ENCODE assay signal across 1 fruit fly cellular context in the genomic region with DNA sequence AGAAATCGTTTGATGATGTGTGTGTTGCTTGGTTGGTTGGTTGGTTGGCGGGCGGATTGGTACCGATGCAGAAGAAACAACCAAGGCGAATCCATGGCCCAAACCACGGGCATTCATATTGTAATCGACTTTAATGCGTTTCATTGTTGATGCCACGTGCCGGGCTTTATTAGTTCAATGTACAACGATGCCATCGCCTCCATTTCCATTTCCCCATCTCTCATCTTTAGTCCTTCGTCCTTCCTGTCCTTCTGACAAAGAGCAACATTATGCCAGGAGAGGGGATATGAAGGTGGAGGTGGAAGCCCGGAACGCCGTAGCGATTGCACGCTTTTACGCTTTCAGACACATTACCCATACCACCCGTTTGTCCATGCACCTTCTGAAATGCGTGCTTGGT.
TF ChIP-seq lines count a peak whose summit lies in the region.

No protein-coding gene starts in this region.

TF ChIP-seq in whole organism, embryonic, 481 proteins besides CTCF, POLR2A, EP300 and RAD21 (continued from another document):
- peak; percentile 8 for TF ChIP-seq CG10543 (GFP tag; optimal IDR thresholded peaks at IDR 0.05; lab: Kevin White, UChicago)
- TF ChIP-seq Hey (tag; optimal IDR thresholded peaks at IDR 0.05; lab: Kevin White, UChicago): peak; percentile 99
- no peak for TF ChIP-seq gem (tag; optimal IDR thresholded peaks at IDR 0.05; lab: Kevin White, UChicago)
- TF ChIP-seq HLHmδ (GFP tag; optimal IDR thresholded peaks at IDR 0.05; lab: Kevin White, UChicago): no peak
- no peak for TF ChIP-seq toy (GFP tag; IDR thresholded peaks at IDR 0.05; lab: Robert Waterston, UW)
- TF ChIP-seq vvl (GFP tag; IDR thresholded peaks at IDR 0.05; lab: Robert Waterston, UW): no peak
- no peak for TF ChIP-seq CG32772 (GFP tag; IDR thresholded peaks at IDR 0.05; lab: Robert Waterston, UW)
- no peak for TF ChIP-seq dpn (GFP tag; optimal IDR thresholded peaks at IDR 0.05; lab: Kevin White, UChicago)
- TF ChIP-seq Hr51 (GFP tag; optimal IDR thresholded peaks at IDR 0.05; lab: Kevin White, UChicago): no peak
- TF ChIP-seq knrl (GFP tag; IDR thresholded peaks at IDR 0.05; lab: Robert Waterston, UW; ENCODE audit: partially characterized antibody): no peak
- TF ChIP-seq stc (GFP tag; IDR thresholded peaks at IDR 0.05; lab: Robert Waterston, UW): no peak
- TF ChIP-seq CG1832 (GFP tag; optimal IDR thresholded peaks at IDR 0.05; lab: Kevin White, UChicago): no peak
- peak; percentile 74 for TF ChIP-seq abd-A (tag; optimal IDR thresholded peaks at IDR 0.05; lab: Kevin White, UChicago)
- TF ChIP-seq zen2 (GFP tag; IDR thresholded peaks at IDR 0.05; lab: Robert Waterston, UW; ENCODE audit: partially characterized antibody): no peak
- no peak for TF ChIP-seq CG31441 (GFP tag; IDR thresholded peaks at IDR 0.05; lab: Robert Waterston, UW)
- TF ChIP-seq CG8478 (optimal IDR thresholded peaks at IDR 0.05; lab: Kevin White, UChicago): no peak
